Worm (Caenorhabditis elegans) whole organism, midembryonic: ENCODE data around the gene gur-4.

ENCODE experiments used
- T22C8.4 ChIP-seq: fragments of 200-800 bp; sonication (Bioruptor generic); IDR thresholded peaks from 2 replicates; pipeline ENCODE4 v1.3.6; 2022; ENCODE audit warnings: missing genetic modification characterization, missing compliant biosample characterization
- cog-1 ChIP-seq: sonication (generic microtip); optimal IDR thresholded peaks from 2 replicates; lab custom pipeline; 2016; ENCODE audit warnings: missing genetic modification characterization, missing compliant biosample characterization
- flt-1 ChIP-seq: fragments of 200-800 bp; sonication (Bioruptor generic); IDR thresholded peaks from 2 replicates; pipeline ENCODE4 v1.3.6; 2022; ENCODE audit warnings: missing genetic modification characterization, missing compliant biosample characterization
- klf-2 ChIP-seq: fragments of 200-800 bp; sonication (Bioruptor generic); conservative IDR thresholded peaks from 2 replicates; pipeline ENCODE4 v1.3.6; 2022; ENCODE audit warnings: missing genetic modification reagents, missing genetic modification characterization, missing compliant biosample characterization
- med-1 ChIP-seq: sonication (generic microtip); optimal IDR thresholded peaks from 2 replicates; lab custom pipeline; 2017; ENCODE audit warnings: missing genetic modification characterization, mild to moderate bottlenecking, missing compliant biosample characterization, antibody characterized with exemption, missing genetic modification reagents; ENCODE audit not compliant: insufficient read depth
- ref-1 ChIP-seq: fragments of 200-800 bp; sonication (Bioruptor generic); conservative IDR thresholded peaks from 2 replicates; pipeline ENCODE4 v1.3.6; 2022; ENCODE audit warnings: missing genetic modification reagents, missing genetic modification characterization, missing compliant biosample characterization
- tab-1 ChIP-seq: fragments of 200-800 bp; sonication (Bioruptor generic); IDR thresholded peaks from 2 replicates; pipeline ENCODE4 v1.3.6; 2022; ENCODE audit warnings: missing genetic modification characterization, missing compliant biosample characterization
- ztf-23 ChIP-seq: fragments of 200-800 bp; sonication (Bioruptor generic); IDR thresholded peaks from 2 replicates; pipeline ENCODE4 v1.3.6; 2022; ENCODE audit warnings: missing genetic modification reagents, missing genetic modification characterization, missing compliant biosample characterization
- ztf-29 ChIP-seq: fragments of 200-800 bp; sonication (Bioruptor generic); IDR thresholded peaks from 2 replicates; pipeline ENCODE4 v1.3.6; 2022; ENCODE audit warnings: missing genetic modification reagents, missing genetic modification characterization, missing compliant biosample characterization

Gene gur-4

DNA sequence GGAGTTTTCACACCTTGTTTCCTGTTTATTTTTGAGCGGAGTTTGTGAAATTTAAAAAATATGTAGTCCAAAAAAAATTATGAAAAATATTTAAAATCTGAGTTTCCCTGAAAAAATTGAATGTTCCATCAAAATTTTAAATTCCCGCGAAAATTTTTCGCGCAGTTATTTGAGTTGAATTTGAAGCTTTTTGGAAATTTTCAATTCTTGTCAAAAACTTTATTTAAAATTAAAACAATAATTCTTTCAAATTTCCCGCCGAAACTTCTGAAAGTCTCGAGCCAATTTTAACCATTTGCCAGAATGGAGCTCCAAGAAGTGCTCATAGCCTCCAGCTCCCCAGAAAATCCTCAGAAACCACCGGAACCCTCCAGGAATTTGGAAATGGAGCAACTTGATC lies at the start of gene gur-4:
Gene gur-4 (plus strand): TSS at position 301 of the 400 bp plus-strand sequence.
- TF ChIP-seq ztf-29 (GFP tag; lab: Robert Waterston, UW) (no peak), T22C8.4 (GFP tag; lab: Robert Waterston, UW) (no peak)

- TF ChIP-seq ztf-29 (GFP tag; lab: Robert Waterston, UW) (no peak), klf-2 (GFP tag; lab: Robert Waterston, UW) (no peak), ref-1 (GFP tag; lab: Robert Waterston, UW) (no peak), tab-1 (GFP tag; lab: Robert Waterston, UW) (no peak), flt-1 (GFP tag; lab: Robert Waterston, UW) (no peak), cog-1 (tag; lab: Kevin White, UChicago) (no peak), med-1 (GFP tag; lab: Kevin White, UChicago) (no peak), T22C8.4 (GFP tag; lab: Robert Waterston, UW) (no peak), ztf-23 (GFP tag; lab: Robert Waterston, UW) (no peak)
Observed at ce11 chrII:14055717-14056116, 48.9 kb upstream of the gur-4 start.

- TF ChIP-seq tab-1 (GFP tag; lab: Robert Waterston, UW), result peak; percentile 71
- no peak for TF ChIP-seq ref-1 (GFP tag; lab: Robert Waterston, UW)
- peak; percentile 82 for TF ChIP-seq flt-1 (GFP tag; lab: Robert Waterston, UW)
- TF ChIP-seq cog-1 (tag; lab: Kevin White, UChicago), result peak; percentile 78
- TF ChIP-seq klf-2 (GFP tag; lab: Robert Waterston, UW), result peak; percentile 61; the same call in 1 of the 2 replicates
- peak; percentile 53 for TF ChIP-seq med-1 (GFP tag; lab: Kevin White, UChicago)
- no peak for TF ChIP-seq ztf-29 (GFP tag; lab: Robert Waterston, UW)
- TF ChIP-seq ztf-23 (GFP tag; lab: Robert Waterston, UW), result 0 out of 2 replicates have a peak, but pooled peaks have one; percentile 10
Observed at ce11 chrII:14059767-14060166, 44.8 kb upstream of the gur-4 start, which contains the start of gene rpb-11. TSS of gene rpb-11 (plus strand) at chrII:14060085.

DNA sequence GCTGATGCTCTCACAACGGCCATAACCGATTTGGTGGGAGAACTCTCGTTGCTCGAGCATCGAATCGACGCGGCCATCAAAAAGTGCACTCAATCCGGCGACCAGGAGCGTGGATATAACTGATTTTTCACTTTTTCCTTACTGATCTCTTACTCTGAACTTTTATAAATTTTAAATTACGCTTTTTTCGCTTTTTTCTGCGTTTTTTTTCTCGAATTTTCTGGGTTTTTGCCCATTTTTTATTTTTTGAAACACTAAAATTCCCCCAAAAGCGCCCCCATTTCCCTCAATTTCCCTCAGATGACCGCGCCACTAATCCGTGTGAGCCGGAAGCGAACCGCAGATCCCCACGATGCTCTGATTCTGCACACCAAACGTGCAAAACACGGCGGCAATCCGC lies 44.1 kb upstream of the gur-4 start, which contains the start of gene W01G7.4:
Gene W01G7.4 (plus strand): TSS at position 301 of the 400 bp plus-strand sequence.
- TF ChIP-seq ztf-23 (GFP tag; lab: Robert Waterston, UW) (no peak), T22C8.4 (GFP tag; lab: Robert Waterston, UW) (no peak), tab-1 (GFP tag; lab: Robert Waterston, UW) (no peak), klf-2 (GFP tag; lab: Robert Waterston, UW) (no peak), med-1 (GFP tag; lab: Kevin White, UChicago) (no peak), flt-1 (GFP tag; lab: Robert Waterston, UW) (no peak), cog-1 (tag; lab: Kevin White, UChicago) (no peak), ref-1 (GFP tag; lab: Robert Waterston, UW) (no peak), ztf-29 (GFP tag; lab: Robert Waterston, UW) (no peak)

DNA sequence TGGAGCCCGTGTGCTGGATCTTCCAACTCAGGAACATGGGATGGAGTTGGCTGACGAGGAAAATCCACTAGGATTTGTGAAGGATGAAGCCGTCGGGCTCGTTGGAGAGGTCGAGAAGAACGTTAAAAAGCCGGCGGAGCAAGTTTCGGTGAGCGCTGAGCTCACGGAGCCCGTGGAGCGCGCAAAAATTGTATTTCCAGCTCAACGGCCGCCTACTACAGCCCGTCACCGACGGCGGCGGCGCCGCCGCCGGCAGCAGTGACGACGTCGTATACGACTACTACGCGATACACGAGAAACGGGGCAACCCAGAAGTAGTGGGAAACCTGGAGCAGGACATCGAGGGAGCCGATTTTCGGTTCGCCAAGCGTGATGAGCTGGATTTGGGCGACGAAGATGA lies 43.7 kb upstream of the gur-4 start:
- TF ChIP-seq ref-1 (GFP tag; lab: Robert Waterston, UW) (no peak), T22C8.4 (GFP tag; lab: Robert Waterston, UW) (no peak), klf-2 (GFP tag; lab: Robert Waterston, UW) (no peak), ztf-29 (GFP tag; lab: Robert Waterston, UW) (no peak), tab-1 (GFP tag; lab: Robert Waterston, UW) (no peak), ztf-23 (GFP tag; lab: Robert Waterston, UW) (no peak), cog-1 (tag; lab: Kevin White, UChicago) (no peak), med-1 (GFP tag; lab: Kevin White, UChicago) (no peak), flt-1 (GFP tag; lab: Robert Waterston, UW) (no peak)

ce11 chrII:14063044-14063500 lies 41.5 kb upstream of the gur-4 start, which contains the start of gene lem-2:
TSS of gene lem-2 (plus strand) at chrII:14063450.
- TF ChIP-seq cog-1 (tag; lab: Kevin White, UChicago) (peak; percentile 94), tab-1 (GFP tag; lab: Robert Waterston, UW) (no peak), ztf-23 (GFP tag; lab: Robert Waterston, UW) (peak; percentile 84), med-1 (GFP tag; lab: Kevin White, UChicago) (no peak), T22C8.4 (GFP tag; lab: Robert Waterston, UW) (no peak; the same call in 1 of the 2 replicates), ref-1 (GFP tag; lab: Robert Waterston, UW) (no peak), ztf-29 (GFP tag; lab: Robert Waterston, UW) (no peak), klf-2 (GFP tag; lab: Robert Waterston, UW) (peak; percentile 58), flt-1 (GFP tag; lab: Robert Waterston, UW) (peak; percentile 70)

DNA sequence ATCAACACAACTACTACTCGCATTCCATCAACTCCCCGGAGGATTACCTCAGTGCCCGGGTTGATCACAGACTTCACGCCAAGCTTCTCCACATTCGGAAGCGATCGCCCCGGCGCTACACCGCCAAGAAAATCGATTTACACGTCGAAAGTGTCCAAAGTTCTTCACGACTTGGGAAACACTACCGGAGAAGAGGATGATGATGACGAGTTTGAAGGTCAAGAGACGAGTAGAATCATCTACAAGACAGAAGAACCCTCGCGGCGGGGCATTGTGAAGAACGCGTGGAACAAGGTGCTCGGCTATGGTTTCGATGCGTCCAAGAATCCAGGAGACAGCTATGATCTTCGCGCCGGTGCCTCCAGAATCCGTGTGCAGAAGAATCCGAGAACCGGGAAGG lies 40.5 kb upstream of the gur-4 start:
- TF ChIP-seq klf-2 (GFP tag; lab: Robert Waterston, UW), result no peak
- no peak for TF ChIP-seq ref-1 (GFP tag; lab: Robert Waterston, UW)
- TF ChIP-seq T22C8.4 (GFP tag; lab: Robert Waterston, UW), result no peak
- no peak for TF ChIP-seq med-1 (GFP tag; lab: Kevin White, UChicago)
- TF ChIP-seq flt-1 (GFP tag; lab: Robert Waterston, UW), result no peak
- TF ChIP-seq tab-1 (GFP tag; lab: Robert Waterston, UW), result no peak
- TF ChIP-seq ztf-23 (GFP tag; lab: Robert Waterston, UW), result no peak
- no peak for TF ChIP-seq cog-1 (tag; lab: Kevin White, UChicago)
- no peak for TF ChIP-seq ztf-29 (GFP tag; lab: Robert Waterston, UW)

ce11 chrII:14065486-14065885 lies 39.1 kb upstream of the gur-4 start:
- TF ChIP-seq klf-2 (GFP tag; lab: Robert Waterston, UW) (no peak), ztf-29 (GFP tag; lab: Robert Waterston, UW) (no peak), ref-1 (GFP tag; lab: Robert Waterston, UW) (no peak), tab-1 (GFP tag; lab: Robert Waterston, UW) (no peak), cog-1 (tag; lab: Kevin White, UChicago) (no peak), ztf-23 (GFP tag; lab: Robert Waterston, UW) (no peak), flt-1 (GFP tag; lab: Robert Waterston, UW) (no peak), T22C8.4 (GFP tag; lab: Robert Waterston, UW) (no peak), med-1 (GFP tag; lab: Kevin White, UChicago) (no peak)
